Fruit fly (Drosophila melanogaster) whole organism, embryonic: ENCODE results near the gene CG7551.
A peak's percentile ranks its signal among the peaks of the same experiment; 100 is the strongest.

ENCODE experiments used
- Bteb2 ChIP-seq: fragments of 200-800 bp; sonication (Bioruptor generic); optimal IDR thresholded peaks from 2 replicates; lab custom pipeline; 2016; ENCODE audit warnings: missing biosample characterization, missing genetic modification characterization
- CG10321 ChIP-seq: fragments of 200-800 bp; sonication (Bioruptor generic); IDR thresholded peaks from 2 replicates; pipeline ENCODE4 v1.3.6; 2022; ENCODE audit warnings: missing biosample characterization, missing genetic modification characterization
- CG11696 ChIP-seq: fragments of 200-800 bp; sonication (Bioruptor generic); IDR thresholded peaks from 2 replicates; pipeline ENCODE4 v1.3.6; 2022; ENCODE audit warnings: missing biosample characterization, missing genetic modification characterization
- CG11723 ChIP-seq: fragments of 200-800 bp; sonication (Bioruptor generic); optimal IDR thresholded peaks from 2 replicates; lab custom pipeline; 2017; ENCODE audit warnings: missing biosample characterization, mild to moderate bottlenecking, missing genetic modification characterization
- CG13775 ChIP-seq: fragments of 200-800 bp; sonication (Bioruptor generic); optimal IDR thresholded peaks from 3 replicates; lab custom pipeline; 2017; ENCODE audit warnings: missing biosample characterization, mild to moderate bottlenecking, missing genetic modification characterization
- CG1602 ChIP-seq: fragments of 200-800 bp; sonication (Bioruptor generic); optimal IDR thresholded peaks from 3 replicates; lab custom pipeline; 2016; ENCODE audit warnings: missing biosample characterization, missing genetic modification characterization
- CG1647 ChIP-seq: fragments of 200-800 bp; sonication (Bioruptor generic); optimal IDR thresholded peaks from 3 replicates; lab custom pipeline; 2016; ENCODE audit warnings: missing biosample characterization, missing genetic modification characterization
- CG16815 ChIP-seq: fragments of 200-800 bp; sonication (Bioruptor generic); optimal IDR thresholded peaks from 3 replicates; lab custom pipeline; 2017; ENCODE audit warnings: missing biosample characterization, mild to moderate bottlenecking, missing genetic modification characterization
- CG17612 ChIP-seq: fragments of 200-800 bp; sonication (Bioruptor generic); IDR thresholded peaks from 2 replicates; pipeline ENCODE4 v1.3.6; 2022; ENCODE audit warnings: missing biosample characterization, missing genetic modification characterization
- CG31388 ChIP-seq: fragments of 200-800 bp; sonication (Bioruptor generic); optimal IDR thresholded peaks from 2 replicates; lab custom pipeline; 2016; ENCODE audit warnings: missing biosample characterization, missing genetic modification characterization
- CG34422 ChIP-seq: fragments of 200-800 bp; sonication (Bioruptor generic); IDR thresholded peaks from 3 replicates; pipeline ENCODE4 v1.3.6; 2022; ENCODE audit warnings: missing biosample characterization, missing genetic modification characterization
- CG3847 ChIP-seq: fragments of 200-800 bp; sonication (Bioruptor generic); IDR thresholded peaks from 2 replicates; pipeline ENCODE4 v1.3.6; 2022; ENCODE audit warnings: missing biosample characterization, missing genetic modification characterization
- CG4360 ChIP-seq: fragments of 200-800 bp; sonication (Bioruptor generic); IDR thresholded peaks from 2 replicates; pipeline ENCODE4 v1.3.6; 2022; ENCODE audit warnings: missing biosample characterization, missing genetic modification characterization
- CG4424 ChIP-seq: fragments of 200-800 bp; sonication (Bioruptor generic); optimal IDR thresholded peaks from 3 replicates; lab custom pipeline; 2016; ENCODE audit warnings: missing biosample characterization, missing genetic modification characterization
- CG4707 ChIP-seq: fragments of 200-800 bp; sonication (Bioruptor generic); optimal IDR thresholded peaks from 2 replicates; lab custom pipeline; 2018; ENCODE audit warnings: missing biosample characterization, mild to moderate bottlenecking, missing genetic modification characterization, moderate library complexity
- CG6683 ChIP-seq: fragments of 200-800 bp; sonication (Bioruptor generic); optimal IDR thresholded peaks from 2 replicates; lab custom pipeline; 2017; ENCODE audit warnings: missing biosample characterization, mild to moderate bottlenecking, missing genetic modification characterization, missing genetic modification reagents
- CG6854 ChIP-seq: fragments of 200-800 bp; sonication (Bioruptor generic); optimal IDR thresholded peaks from 3 replicates; lab custom pipeline; 2017; ENCODE audit warnings: missing biosample characterization, mild to moderate bottlenecking, missing genetic modification characterization
- CG8290 ChIP-seq, 3 experiments: fragments of 200-800 bp; sonication (Bioruptor generic); optimal IDR thresholded peaks; 2 replicates each; lab custom pipeline; 2016 to 2019; ENCODE audit warnings: missing biosample characterization in 3 of 3, missing genetic modification characterization in 3 of 3, mild to moderate bottlenecking in 2 of 3, moderate library complexity in 1 of 3
- CG9437 ChIP-seq: fragments of 200-800 bp; sonication (Bioruptor generic); optimal IDR thresholded peaks from 2 replicates; lab custom pipeline; 2018; ENCODE audit warnings: missing biosample characterization, mild to moderate bottlenecking, missing genetic modification characterization
- CG9876 ChIP-seq: fragments of 200-800 bp; sonication (Bioruptor generic); optimal IDR thresholded peaks from 2 replicates; lab custom pipeline; 2016; ENCODE audit warnings: missing biosample characterization, missing genetic modification characterization
- D19A ChIP-seq: fragments of 200-800 bp; optimal IDR thresholded peaks from 3 replicates; lab custom pipeline; 2019; ENCODE audit warnings: missing biosample characterization, mild to moderate bottlenecking, missing genetic modification characterization, moderate library complexity
- Dbx ChIP-seq: fragments of 200-800 bp; sonication (Bioruptor generic); IDR thresholded peaks from 3 replicates; pipeline ENCODE4 v1.3.6; 2022; ENCODE audit warnings: missing biosample characterization, missing genetic modification characterization
- Dref ChIP-seq: fragments of 200-800 bp; sonication (Bioruptor generic); IDR thresholded peaks from 2 replicates; pipeline ENCODE4 v1.3.6; 2022; ENCODE audit warnings: missing biosample characterization, missing genetic modification characterization
- Lim3 ChIP-seq: fragments of 200-800 bp; sonication (Bioruptor generic); IDR thresholded peaks from 2 replicates; pipeline ENCODE4 v1.3.6; 2022; ENCODE audit warnings: missing biosample characterization, missing genetic modification characterization
- Med ChIP-seq: fragments of 200-800 bp; sonication (Bioruptor generic); peaks from one replicate; lab custom pipeline; 2016; ENCODE audit warnings: missing biosample characterization, missing genetic modification characterization, mild to moderate bottlenecking, inconsistent platforms, moderate library complexity
- NC2α ChIP-seq: fragments of 200-800 bp; sonication (Bioruptor generic); optimal IDR thresholded peaks from 2 replicates; lab custom pipeline; 2016; ENCODE audit warnings: missing biosample characterization, missing genetic modification characterization
- Side ChIP-seq: fragments of 200-800 bp; sonication (Bioruptor generic); optimal IDR thresholded peaks from 2 replicates; lab custom pipeline; 2016; ENCODE audit warnings: missing biosample characterization, missing genetic modification characterization
- Sry-δ ChIP-seq: fragments of 200-800 bp; sonication (Bioruptor generic); optimal IDR thresholded peaks from 2 replicates; lab custom pipeline; 2016; ENCODE audit warnings: missing biosample characterization, missing genetic modification characterization
- Ssrp ChIP-seq: fragments of 200-800 bp; sonication (Bioruptor generic); optimal IDR thresholded peaks from 2 replicates; lab custom pipeline; 2018; ENCODE audit warnings: missing biosample characterization, mild to moderate bottlenecking, missing genetic modification characterization, moderate library complexity
- Trl ChIP-seq, 3 experiments: fragments of >200 bp in 2 of 3; fragments of 200-800 bp in 1 of 3; sonication (Bioruptor generic) in 1 of 3; optimal IDR thresholded peaks; 2 replicates in 1 of 3; 3 replicates in 2 of 3; lab custom pipeline; 2016 to 2017; ENCODE audit warnings: missing biosample characterization in 1 of 3, missing genetic modification characterization in 1 of 3
- abd-A ChIP-seq: fragments of 200-800 bp; sonication (Bioruptor generic); optimal IDR thresholded peaks from 3 replicates; lab custom pipeline; 2019; ENCODE audit warnings: missing biosample characterization, mild to moderate bottlenecking, missing genetic modification characterization, moderate library complexity
- bsh ChIP-seq, 2 experiments: fragments of 200-800 bp; sonication (Bioruptor generic); optimal IDR thresholded peaks; 2 replicates each; lab custom pipeline; 2017 to 2018; ENCODE audit warnings: mild to moderate bottlenecking in 2 of 2, missing biosample characterization in 2 of 2, missing genetic modification characterization in 2 of 2, moderate library complexity in 1 of 2
- danr ChIP-seq: fragments of 200-800 bp; sonication (Bioruptor generic); IDR thresholded peaks from 2 replicates; pipeline ENCODE4 v1.3.6; 2022; ENCODE audit warnings: missing biosample characterization, missing genetic modification characterization
- dmrt11E ChIP-seq: fragments of 200-800 bp; sonication (Bioruptor generic); optimal IDR thresholded peaks from 3 replicates; lab custom pipeline; 2018; ENCODE audit warnings: missing biosample characterization, mild to moderate bottlenecking, missing genetic modification characterization, moderate library complexity
- ewg ChIP-seq: fragments of 200-800 bp; sonication (Bioruptor generic); optimal IDR thresholded peaks from 3 replicates; lab custom pipeline; 2017; ENCODE audit warnings: mild to moderate bottlenecking, missing biosample characterization, missing genetic modification reagents, missing genetic modification characterization
- eyg ChIP-seq: fragments of 200-800 bp; sonication (Bioruptor generic); optimal IDR thresholded peaks from 3 replicates; lab custom pipeline; 2016; ENCODE audit warnings: missing biosample characterization, missing genetic modification characterization
- ind ChIP-seq: fragments of 200-800 bp; sonication (Bioruptor generic); optimal IDR thresholded peaks from 3 replicates; lab custom pipeline; 2016; ENCODE audit warnings: missing biosample characterization, missing genetic modification characterization
- jigr1 ChIP-seq: fragments of 200-800 bp; sonication (Bioruptor generic); IDR thresholded peaks from 3 replicates; pipeline ENCODE4 v1.3.6; 2022; ENCODE audit warnings: missing biosample characterization, missing genetic modification characterization
- lab ChIP-seq: fragments of 200-800 bp; sonication (Bioruptor generic); optimal IDR thresholded peaks from 3 replicates; lab custom pipeline; 2017; ENCODE audit warnings: missing biosample characterization, missing genetic modification characterization, mild to moderate bottlenecking, moderate library complexity, missing genetic modification reagents
- pros ChIP-seq: fragments of 200-800 bp; sonication (Bioruptor generic); optimal IDR thresholded peaks from 3 replicates; lab custom pipeline; 2019; ENCODE audit warnings: missing biosample characterization, mild to moderate bottlenecking, missing genetic modification characterization, moderate library complexity
- repo ChIP-seq: fragments of 200-800 bp; sonication (Bioruptor generic); optimal IDR thresholded peaks from 2 replicates; lab custom pipeline; 2016; ENCODE audit warnings: missing biosample characterization, missing genetic modification characterization
- slp2 ChIP-seq: fragments of 200-800 bp; sonication (Bioruptor generic); optimal IDR thresholded peaks from 2 replicates; lab custom pipeline; 2016; ENCODE audit warnings: missing biosample characterization, missing genetic modification characterization
- so ChIP-seq: fragments of 200-800 bp; sonication (Bioruptor generic); IDR thresholded peaks from 3 replicates; pipeline ENCODE4 v1.3.6; 2022; ENCODE audit warnings: missing biosample characterization, missing genetic modification characterization
- sug ChIP-seq: fragments of 200-800 bp; optimal IDR thresholded peaks from 2 replicates; lab custom pipeline; 2019; ENCODE audit warnings: missing biosample characterization, mild to moderate bottlenecking, missing genetic modification characterization, moderate library complexity
- tll ChIP-seq, 2 experiments: fragments of 200-800 bp in 1 of 2; fragments of >200 bp in 1 of 2; sonication (Bioruptor generic) in 1 of 2; optimal IDR thresholded peaks; 2 replicates each; lab custom pipeline; 2017 to 2019; ENCODE audit warnings: missing biosample characterization in 2 of 2, missing genetic modification characterization in 2 of 2, mild to moderate bottlenecking in 1 of 2, moderate library complexity in 1 of 2
- wor ChIP-seq: fragments of 200-800 bp; sonication (Bioruptor generic); IDR thresholded peaks from 2 replicates; pipeline ENCODE4 v1.3.6; 2022; ENCODE audit warnings: missing biosample characterization, missing genetic modification characterization
- z ChIP-seq: fragments of 200-800 bp; sonication (Bioruptor generic); IDR thresholded peaks from 3 replicates; pipeline ENCODE4 v1.3.6; 2022; ENCODE audit warnings: missing biosample characterization, missing genetic modification characterization
- zfh2 ChIP-seq: fragments of 200-800 bp; sonication (Bioruptor generic); optimal IDR thresholded peaks from 2 replicates; lab custom pipeline; 2016; ENCODE audit warnings: missing biosample characterization, missing genetic modification characterization

The CG7551 gene

dm6 chr3L:11492457-11492856 lies 34.2 kb downstream of the CG7551 start (continued):
- TF ChIP-seq z (GFP tag; lab: Robert Waterston, UW) (0 out of 3 replicates have a peak, but pooled peaks have one; percentile 49), NC2α (GFP tag; lab: Kevin White, UChicago) (no peak), Ssrp (tag; lab: Kevin White, UChicago) (no peak), dmrt11E (tag; lab: Kevin White, UChicago) (no peak), ind (no peak), CG3847 (GFP tag; lab: Robert Waterston, UW) (0 out of 2 replicates have a peak, but pooled peaks have one; percentile 21), CG10321 (GFP tag; lab: Robert Waterston, UW) (peak; percentile 65; the same call in 1 of the 2 replicates), CG4424 (GFP tag; lab: Kevin White, UChicago) (no peak), repo (peak; percentile 9), Dbx (0 out of 3 replicates have a peak, but pooled peaks have one; percentile 30), CG1647 (GFP tag; lab: Kevin White, UChicago) (peak; percentile 38), pros (peak; percentile 38), CG16815 (no peak)
- TF ChIP-seq, all 482 proteins: peak for 45

- no peak for TF ChIP-seq jigr1 (GFP tag; lab: Robert Waterston, UW)
- peak; percentile 76 for TF ChIP-seq Med (GFP tag; lab: Kevin White, UChicago)
- no peak for TF ChIP-seq Dref (GFP tag; lab: Robert Waterston, UW)
- no peak for TF ChIP-seq CG9437 (GFP tag; lab: Kevin White, UChicago)
- no peak for TF ChIP-seq CG11696 (GFP tag; lab: Robert Waterston, UW)
- TF ChIP-seq Sry-δ (GFP tag; lab: Kevin White, UChicago), result no peak
- TF ChIP-seq CG13775 (GFP tag; lab: Kevin White, UChicago), result no peak
- TF ChIP-seq lab (GFP tag; lab: Kevin White, UChicago), result peak; percentile 45
- TF ChIP-seq eyg (GFP tag; lab: Kevin White, UChicago), result no peak
- TF ChIP-seq bsh (GFP tag; optimal IDR thresholded peaks at IDR 0.05; lab: Kevin White, UChicago), result peak in 1 of 2 experiments; percentile 48
- TF ChIP-seq slp2, result no peak
- TF ChIP-seq Lim3 (GFP tag; lab: Robert Waterston, UW), result no peak
- no peak for TF ChIP-seq CG6683 (GFP tag; lab: Kevin White, UChicago)
- no peak for TF ChIP-seq CG4360
- no peak for TF ChIP-seq Bteb2
- TF ChIP-seq zfh2 (GFP tag; lab: Kevin White, UChicago), result no peak
- TF ChIP-seq ewg (GFP tag; lab: Kevin White, UChicago), result peak; percentile 93
- no peak for TF ChIP-seq tll (GFP tag; optimal IDR thresholded peaks at IDR 0.05; lab: Kevin White, UChicago)
- TF ChIP-seq CG9876, result no peak
- TF ChIP-seq D19A, result no peak
- TF ChIP-seq CG1602 (GFP tag; lab: Kevin White, UChicago), result no peak
- peak; percentile 50 for TF ChIP-seq CG11723
- no peak for TF ChIP-seq Side
- no peak for TF ChIP-seq danr
- TF ChIP-seq so (GFP tag; lab: Robert Waterston, UW), result no peak; the same call in 2 of the 3 replicates
- no peak for TF ChIP-seq CG31388 (GFP tag; lab: Kevin White, UChicago)
- TF ChIP-seq abd-A (tag; lab: Kevin White, UChicago), result peak; percentile 78
- TF ChIP-seq CG34422 (GFP tag; lab: Robert Waterston, UW), result peak; percentile 52; the same call in 1 of the 3 replicates
- peak; percentile 61 to 72 for TF ChIP-seq Trl (optimal IDR thresholded peaks at IDR 0.05; lab: Kevin White, UChicago)
- TF ChIP-seq Trl (GFP tag; optimal IDR thresholded peaks at IDR 0.05; lab: Kevin White, UChicago), result no peak
- no peak for TF ChIP-seq wor (GFP tag; lab: Robert Waterston, UW)
- TF ChIP-seq CG17612 (GFP tag; lab: Robert Waterston, UW), result no peak
- TF ChIP-seq CG8290 (GFP tag; optimal IDR thresholded peaks at IDR 0.05; lab: Kevin White, UChicago), result no peak
- TF ChIP-seq CG8290 (tag; optimal IDR thresholded peaks at IDR 0.05; lab: Kevin White, UChicago), result peak in 1 of 2 experiments; percentile 44
- no peak for TF ChIP-seq CG6854
- no peak for TF ChIP-seq sug (tag; lab: Kevin White, UChicago)
- TF ChIP-seq CG4707 (GFP tag; lab: Kevin White, UChicago), result peak; percentile 41
Measured at dm6 chr3L:11493090-11493807, 35.0 kb downstream of the CG7551 start.
